Worm (Caenorhabditis elegans): ENCODE results near the gene srd-65.

- TF ChIP-seq elt-3 (tag; optimal IDR thresholded peaks at IDR 0.05) (no peak), lin-32 (GFP tag; optimal IDR thresholded peaks at IDR 0.05) (no peak), snpc-4 (tag; optimal IDR thresholded peaks at IDR 0.05) (no peak), unc-62 (GFP tag; optimal IDR thresholded peaks at IDR 0.05) (no peak), ces-1 (GFP tag; optimal IDR thresholded peaks at IDR 0.05) (no peak), hlh-1 (tag; optimal IDR thresholded peaks at IDR 0.05) (no peak), pha-4 (tag; optimal IDR thresholded peaks at IDR 0.05) (no peak), ztf-11 (tag; optimal IDR thresholded peaks at IDR 0.05) (no peak), mep-1 (tag; optimal IDR thresholded peaks at IDR 0.05) (no peak), zip-8 (tag; optimal IDR thresholded peaks at IDR 0.05) (no peak)
Measured at ce11 chrIII:2243617-2244016, 19.8 kb upstream of the srd-65 start.
